Worm (Caenorhabditis elegans): Measurements from ENCODE around the gene ZK354.3.
"Not testable (repeated sequence)": the region's sequence is repeated elsewhere in the genome, so short reads cannot be mapped to it uniquely, and the experiment has no call there.

- not testable (repeated sequence) for TF ChIP-seq flt-1 (GFP tag; IDR thresholded peaks at IDR 0.05); klf-2 (GFP tag; conservative IDR thresholded peaks at IDR 0.05); cog-1 (tag; optimal IDR thresholded peaks at IDR 0.05); med-1 (GFP tag; optimal IDR thresholded peaks at IDR 0.05; ENCODE audit: insufficient read depth); tab-1 (GFP tag; IDR thresholded peaks at IDR 0.05); ztf-23 (GFP tag; IDR thresholded peaks at IDR 0.05); ref-1 (GFP tag; conservative IDR thresholded peaks at IDR 0.05); ztf-29 (GFP tag; IDR thresholded peaks at IDR 0.05); T22C8.4 (GFP tag; IDR thresholded peaks at IDR 0.05)
Measured at ce11 chrIV:5313011-5313410, 3.2 kb downstream of the ZK354.3 start, which contains the start of the genes msp-59 and ZK354.2.

Data from whole organism, midembryonic.